Fruit fly (Drosophila melanogaster) whole organism, embryonic: ENCODE results near the gene Cpr76Bb.

Source experiments
- Aef1 ChIP-seq: fragments of 200-800 bp; sonication (Bioruptor generic); IDR thresholded peaks from 3 replicates; pipeline ENCODE4 v1.3.6; 2022; ENCODE audit warnings: missing biosample characterization, missing genetic modification characterization
- CG15269 ChIP-seq: fragments of 200-800 bp; sonication (Bioruptor generic); optimal IDR thresholded peaks from 2 replicates; lab custom pipeline; 2018; ENCODE audit warnings: missing biosample characterization, mild to moderate bottlenecking, missing genetic modification characterization, moderate library complexity
- CG30020 ChIP-seq: fragments of 200-800 bp; optimal IDR thresholded peaks from 2 replicates; lab custom pipeline; 2019; ENCODE audit warnings: missing biosample characterization, mild to moderate bottlenecking, missing genetic modification characterization, moderate library complexity
- CG4328 ChIP-seq: fragments of 200-800 bp; sonication (Bioruptor generic); optimal IDR thresholded peaks from 3 replicates; lab custom pipeline; 2017; ENCODE audit warnings: missing biosample characterization, missing genetic modification reagents, missing genetic modification characterization
- Ets65A ChIP-seq: fragments of 200-800 bp; sonication (Bioruptor generic); peaks from one replicate; lab custom pipeline; 2016; ENCODE audit warnings: missing biosample characterization, missing genetic modification characterization
- hth ChIP-seq: fragments of >200 bp; optimal IDR thresholded peaks from 2 replicates; lab custom pipeline; 2017; ENCODE audit warnings: inconsistent platforms

DNA sequence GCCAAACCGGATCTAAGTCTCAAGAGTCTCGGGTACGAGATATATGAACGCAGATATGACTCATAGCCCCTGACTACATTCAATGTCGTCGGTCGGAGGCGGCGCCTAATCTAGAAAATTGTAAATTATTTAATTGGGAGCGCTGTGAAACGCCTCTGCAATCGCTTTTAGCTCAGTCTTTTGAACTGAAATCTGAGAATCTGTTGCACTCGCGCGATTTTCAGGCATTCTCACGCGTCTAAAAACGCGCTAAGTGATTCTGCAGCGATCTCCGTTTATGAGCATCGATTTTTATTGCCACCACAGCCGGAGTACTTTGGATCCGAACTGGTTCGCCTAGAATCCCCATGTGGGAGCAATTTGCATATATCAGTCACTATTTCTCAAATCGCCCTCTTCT lies 9.1 kb downstream of the Cpr76Bb start:
- TF ChIP-seq CG15269 (tag; lab: Kevin White, UChicago) (no peak), CG30020 (tag; lab: Kevin White, UChicago) (no peak), Aef1 (GFP tag; lab: Robert Waterston, UW) (no peak), Ets65A (GFP tag; lab: Kevin White, UChicago) (no peak), CG4328 (no peak), hth (lab: Kevin White, UChicago) (no peak)
